Fruit fly (Drosophila melanogaster) whole organism, embryonic: Measurements from ENCODE around the gene CG11980.

Experiments used
- CG31388 ChIP-seq: fragments of 200-800 bp; sonication (Bioruptor generic); optimal IDR thresholded peaks from 2 replicates; lab custom pipeline; 2016; ENCODE audit warnings: missing biosample characterization, missing genetic modification characterization
- Dll ChIP-seq: fragments of 200-800 bp; sonication (Bioruptor generic); IDR thresholded peaks from 4 replicates; pipeline ENCODE4 v1.3.6; 2022; ENCODE audit warnings: missing biosample characterization, missing genetic modification characterization; ENCODE audit not compliant: partially characterized antibody
- Ptx1 ChIP-seq: fragments of 200-800 bp; sonication (Bioruptor generic); IDR thresholded peaks from 2 replicates; pipeline ENCODE4 v1.3.6; 2022; ENCODE audit warnings: missing biosample characterization, missing genetic modification characterization
- Six4 ChIP-seq: fragments of 200-800 bp; sonication (Bioruptor generic); optimal IDR thresholded peaks from 2 replicates; lab custom pipeline; 2016; ENCODE audit warnings: missing biosample characterization, missing genetic modification characterization
- Sox102F ChIP-seq: fragments of 200-800 bp; sonication (Bioruptor generic); optimal IDR thresholded peaks from 2 replicates; lab custom pipeline; 2018; ENCODE audit warnings: missing biosample characterization, mild to moderate bottlenecking, missing genetic modification characterization, moderate library complexity
- Sry-δ ChIP-seq: fragments of 200-800 bp; sonication (Bioruptor generic); optimal IDR thresholded peaks from 2 replicates; lab custom pipeline; 2016; ENCODE audit warnings: missing biosample characterization, missing genetic modification characterization
- da ChIP-seq: fragments of 200-800 bp; sonication (Bioruptor generic); optimal IDR thresholded peaks from 2 replicates; lab custom pipeline; 2016; ENCODE audit warnings: missing biosample characterization, missing genetic modification characterization
- ewg ChIP-seq: fragments of 200-800 bp; sonication (Bioruptor generic); optimal IDR thresholded peaks from 3 replicates; lab custom pipeline; 2017; ENCODE audit warnings: mild to moderate bottlenecking, missing biosample characterization, missing genetic modification reagents, missing genetic modification characterization
- ftz-f1 ChIP-seq: fragments of 200-800 bp; sonication (Bioruptor generic); optimal IDR thresholded peaks from 2 replicates; lab custom pipeline; 2016; ENCODE audit warnings: missing biosample characterization, missing genetic modification characterization
- ro ChIP-seq: fragments of 200-800 bp; sonication (Bioruptor generic); IDR thresholded peaks from 2 replicates; pipeline ENCODE4 v1.3.6; 2022; ENCODE audit warnings: missing biosample characterization, missing genetic modification characterization
- wor ChIP-seq: fragments of 200-800 bp; sonication (Bioruptor generic); IDR thresholded peaks from 2 replicates; pipeline ENCODE4 v1.3.6; 2022; ENCODE audit warnings: missing biosample characterization, missing genetic modification characterization

dm6 chr3R:8963756-8964342 is 40.0 kb upstream of the CG11980 start:
- no peak for TF ChIP-seq wor
- TF ChIP-seq CG31388 (GFP tag; lab: Kevin White, UChicago): no peak
- TF ChIP-seq Ptx1 (GFP tag; lab: Robert Waterston, UW): 0 out of 2 replicates have a peak, but pooled peaks have one; percentile 31
- TF ChIP-seq Sox102F (GFP tag; lab: Kevin White, UChicago): peak; percentile 84
- no peak for TF ChIP-seq ftz-f1 (GFP tag; lab: Kevin White, UChicago)
- TF ChIP-seq Sry-δ (GFP tag; lab: Kevin White, UChicago): no peak
- TF ChIP-seq ewg: peak; percentile 32
- TF ChIP-seq da (GFP tag; lab: Kevin White, UChicago): no peak
- no peak for TF ChIP-seq Dll
- no peak for TF ChIP-seq Six4 (GFP tag; lab: Kevin White, UChicago)
- no peak for TF ChIP-seq ro (GFP tag; lab: Robert Waterston, UW)
